Worm (Caenorhabditis elegans): ENCODE measurements around the gene math-9.

math-9 gene

DNA sequence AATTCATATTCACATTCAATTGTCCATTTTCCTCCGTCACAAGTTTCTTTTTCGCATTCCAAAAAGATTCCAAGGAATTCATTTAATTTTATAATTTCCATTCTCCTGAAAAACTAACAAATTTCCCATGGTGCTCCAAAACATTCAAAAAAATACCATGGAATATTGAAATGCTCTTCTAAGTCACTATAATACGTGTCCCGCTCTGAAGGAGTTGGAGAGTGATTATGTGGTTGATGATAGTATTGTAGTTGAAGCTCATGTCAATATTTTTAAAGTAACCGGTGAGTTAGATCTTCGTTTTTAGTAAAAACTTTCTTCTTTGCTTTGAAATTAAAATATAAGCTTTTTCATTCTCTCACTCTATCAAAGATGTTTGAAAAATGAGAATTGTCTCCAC lies at the start of gene math-9:
math-9 (minus strand) TSS at position 101 of the 400 bp plus-strand sequence.
- no peak for TF ChIP-seq nhr-25 (tag; optimal IDR thresholded peaks at IDR 0.05; ENCODE audit: borderline replicate concordance, insufficient read depth)
- TF ChIP-seq hmg-1.1 (GFP tag; IDR thresholded peaks at IDR 0.05), result no peak
- TF ChIP-seq madf-5 (GFP tag; IDR thresholded peaks at IDR 0.05), result no peak
- TF ChIP-seq ceh-28 (tag; optimal IDR thresholded peaks at IDR 0.05), result no peak
- no peak for TF ChIP-seq F49E8.2 (tag; optimal IDR thresholded peaks at IDR 0.05; ENCODE audit: borderline replicate concordance)
- no peak for TF ChIP-seq daf-12 (tag; optimal IDR thresholded peaks at IDR 0.05)
- TF ChIP-seq daf-16 (GFP tag; optimal IDR thresholded peaks at IDR 0.05), result no peak
- TF ChIP-seq daf-16 (tag; optimal IDR thresholded peaks at IDR 0.05), result no peak
- no peak for TF ChIP-seq egl-43 (GFP tag; IDR thresholded peaks at IDR 0.05)
- TF ChIP-seq hif-1 (tag; optimal IDR thresholded peaks at IDR 0.05), result no peak
- no peak for TF ChIP-seq hlh-11 (tag; optimal IDR thresholded peaks at IDR 0.05)
- TF ChIP-seq nhr-237 (tag; optimal IDR thresholded peaks at IDR 0.05), result no peak
- TF ChIP-seq ceh-82 (tag; optimal IDR thresholded peaks at IDR 0.05), result no peak
- no peak for TF ChIP-seq tra-1 (GFP tag; IDR thresholded peaks at IDR 0.05)
- no peak for TF ChIP-seq skn-1 (tag; optimal IDR thresholded peaks at IDR 0.05)
- TF ChIP-seq lin-13 (GFP tag; optimal IDR thresholded peaks at IDR 0.05), result no peak
- TF ChIP-seq R02D3.7 (tag; optimal IDR thresholded peaks at IDR 0.05), result no peak
- TF ChIP-seq php-3 (GFP tag; IDR thresholded peaks at IDR 0.05), result no peak
- TF ChIP-seq ztf-11 (tag; optimal IDR thresholded peaks at IDR 0.05), result no peak

DNA sequence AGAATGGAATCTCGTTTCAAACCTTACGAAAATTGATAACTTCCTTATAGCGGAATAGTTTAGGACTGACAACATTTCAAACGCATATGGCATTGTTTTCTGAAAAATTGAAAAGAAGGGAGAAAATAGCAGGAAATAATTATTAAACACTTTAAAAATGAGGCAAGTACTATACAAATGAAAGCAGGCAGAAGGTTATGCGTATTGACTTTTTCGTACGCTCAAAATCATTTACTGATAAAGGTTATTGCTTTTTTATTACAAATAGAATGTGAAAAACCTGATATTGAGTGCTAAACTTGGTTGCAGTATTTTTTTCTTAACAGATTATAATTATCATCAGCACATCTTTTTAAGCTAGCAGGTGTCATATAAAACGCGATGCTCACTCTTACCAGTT lies 49.1 kb upstream of the math-9 start, which contains the start of gene ZK250.13:
ZK250.13 (minus strand) TSS at position 101 of the 400 bp plus-strand sequence.
- TF ChIP-seq php-3 (GFP tag; IDR thresholded peaks at IDR 0.05) (peak; percentile 78), Y75B8A.6 (GFP tag; IDR thresholded peaks at IDR 0.05) (no peak)

DNA sequence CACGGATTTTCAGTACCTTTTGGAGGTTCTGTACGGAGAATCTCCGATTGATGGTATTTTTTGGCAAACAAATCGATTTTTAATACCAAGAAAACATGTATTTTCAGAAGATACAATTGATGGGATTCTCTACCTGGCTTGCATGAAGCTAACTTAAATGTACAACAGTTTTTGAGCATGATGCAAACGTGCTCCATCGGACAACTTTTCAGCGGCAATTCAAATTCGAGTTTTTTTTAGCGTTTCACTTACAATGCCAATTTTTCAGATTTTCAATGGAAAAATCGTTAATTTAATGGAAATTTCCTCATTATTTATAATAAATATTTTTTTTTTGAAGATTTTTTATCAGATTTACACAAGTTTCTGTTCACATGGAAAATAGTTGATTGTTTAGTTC lies 38.0 kb upstream of the math-9 start:
- no peak for TF ChIP-seq jun-1 (tag; optimal IDR thresholded peaks at IDR 0.05)
- no peak for TF ChIP-seq rbr-2 (tag; optimal IDR thresholded peaks at IDR 0.05)
- peak; percentile 30; the same call in 1 of the 2 replicates for TF ChIP-seq lin-38 (GFP tag; IDR thresholded peaks at IDR 0.05)
- TF ChIP-seq tra-1 (GFP tag; IDR thresholded peaks at IDR 0.05), result no peak
- no peak for TF ChIP-seq lin-39 (tag; optimal IDR thresholded peaks at IDR 0.05)
- no peak for TF ChIP-seq ces-1 (GFP tag; optimal IDR thresholded peaks at IDR 0.05)
- TF ChIP-seq nhr-10 (tag; optimal IDR thresholded peaks at IDR 0.05), result no peak
- TF ChIP-seq arid-1 (GFP tag; conservative IDR thresholded peaks at IDR 0.05), result no peak
- TF ChIP-seq Y105C5A.15 (GFP tag; IDR thresholded peaks at IDR 0.05), result no peak
- TF ChIP-seq nhr-111 (GFP tag; optimal IDR thresholded peaks at IDR 0.05), result no peak
- TF ChIP-seq aha-1 (tag), result peak; percentile 25
- TF ChIP-seq sdz-12 (GFP tag; optimal IDR thresholded peaks at IDR 0.05), result no peak
- TF ChIP-seq unc-130 (GFP tag; optimal IDR thresholded peaks at IDR 0.05), result no peak

- TF ChIP-seq Y5F2A.4 (GFP tag; optimal IDR thresholded peaks at IDR 0.05) (no peak), mep-1 (tag; optimal IDR thresholded peaks at IDR 0.05) (no peak), Y75B8A.6 (GFP tag; IDR thresholded peaks at IDR 0.05) (no peak), T26A8.4 (GFP tag; IDR thresholded peaks at IDR 0.05) (no peak), nhr-111 (GFP tag; optimal IDR thresholded peaks at IDR 0.05) (no peak), zip-11 (GFP tag; IDR thresholded peaks at IDR 0.05) (no peak), ceh-32 (tag; optimal IDR thresholded peaks at IDR 0.05; ENCODE audit: poor library complexity) (no peak), F26F4.8 (GFP tag; conservative IDR thresholded peaks at IDR 0.05) (no peak), tag-97 (GFP tag; IDR thresholded peaks at IDR 0.05) (no peak), lir-3 (tag; optimal IDR thresholded peaks at IDR 0.05) (no peak), dve-1 (tag; optimal IDR thresholded peaks at IDR 0.05; ENCODE audit: insufficient read depth) (no peak), F44E2.7 (GFP tag; IDR thresholded peaks at IDR 0.05) (no peak), aha-1 (tag) (no peak), nhr-48 (tag; optimal IDR thresholded peaks at IDR 0.05) (no peak), R02D3.7 (tag; optimal IDR thresholded peaks at IDR 0.05) (no peak)
These were observed 35.6 kb upstream of the math-9 start, which contains the start of gene F52C6.2 for ce11 chrII:1926162-1926561. TSS of gene F52C6.2 (plus strand) at chrII:1926462.

All from whole organism, L4 larva.